Worm (Caenorhabditis elegans) whole organism, midembryonic: ENCODE measurements around the gene clec-58.

Experiments
- T22C8.4 ChIP-seq: fragments of 200-800 bp; sonication (Bioruptor generic); IDR thresholded peaks from 2 replicates; pipeline ENCODE4 v1.3.6; 2022; ENCODE audit warnings: missing genetic modification characterization, missing compliant biosample characterization
- cog-1 ChIP-seq: sonication (generic microtip); optimal IDR thresholded peaks from 2 replicates; lab custom pipeline; 2016; ENCODE audit warnings: missing genetic modification characterization, missing compliant biosample characterization
- flt-1 ChIP-seq: fragments of 200-800 bp; sonication (Bioruptor generic); IDR thresholded peaks from 2 replicates; pipeline ENCODE4 v1.3.6; 2022; ENCODE audit warnings: missing genetic modification characterization, missing compliant biosample characterization
- ref-1 ChIP-seq: fragments of 200-800 bp; sonication (Bioruptor generic); conservative IDR thresholded peaks from 2 replicates; pipeline ENCODE4 v1.3.6; 2022; ENCODE audit warnings: missing genetic modification reagents, missing genetic modification characterization, missing compliant biosample characterization
- tab-1 ChIP-seq: fragments of 200-800 bp; sonication (Bioruptor generic); IDR thresholded peaks from 2 replicates; pipeline ENCODE4 v1.3.6; 2022; ENCODE audit warnings: missing genetic modification characterization, missing compliant biosample characterization
- ztf-23 ChIP-seq: fragments of 200-800 bp; sonication (Bioruptor generic); IDR thresholded peaks from 2 replicates; pipeline ENCODE4 v1.3.6; 2022; ENCODE audit warnings: missing genetic modification reagents, missing genetic modification characterization, missing compliant biosample characterization

- TF ChIP-seq flt-1 (GFP tag; lab: Robert Waterston, UW) (no peak), ztf-23 (GFP tag; lab: Robert Waterston, UW) (no peak), cog-1 (no peak), T22C8.4 (GFP tag; lab: Robert Waterston, UW) (no peak), tab-1 (GFP tag; lab: Robert Waterston, UW) (no peak), ref-1 (GFP tag; lab: Robert Waterston, UW) (no peak)
Measured at ce11 chrII:10501578-10501977, 25.6 kb upstream of the clec-58 start.
